Worm (Caenorhabditis elegans): ENCODE measurements around the gene glna-2.

DNA sequence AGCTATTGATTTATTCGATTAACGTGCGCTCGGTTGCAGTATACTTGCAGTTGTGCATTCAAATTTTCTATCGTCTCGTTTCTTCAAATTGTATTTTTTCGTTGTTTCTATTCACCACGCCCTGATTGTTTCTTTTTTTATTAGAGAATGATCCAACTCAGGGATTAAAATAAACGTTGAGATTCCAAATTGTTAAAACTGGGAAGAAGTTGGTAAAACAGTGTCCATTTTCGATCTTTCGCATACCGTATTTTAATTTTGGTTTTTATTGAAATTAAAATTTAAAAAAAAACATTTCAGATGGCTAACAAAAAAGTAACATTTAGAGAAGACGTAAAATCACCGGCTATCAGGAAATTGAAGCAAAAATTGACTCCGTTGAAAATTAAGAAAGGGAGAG is 38.8 kb downstream of the glna-2 start, which contains the start of gene apn-1:
- TF ChIP-seq egl-27 (tag; optimal IDR thresholded peaks at IDR 0.05) (no peak), ceh-82 (tag; optimal IDR thresholded peaks at IDR 0.05) (no peak), lin-39 (tag; optimal IDR thresholded peaks at IDR 0.05) (no peak), ama-1 (optimal IDR thresholded peaks at IDR 0.05) (no peak), ceh-28 (tag; optimal IDR thresholded peaks at IDR 0.05) (no peak), nhr-237 (tag; optimal IDR thresholded peaks at IDR 0.05) (no peak), zag-1 (tag; optimal IDR thresholded peaks at IDR 0.05) (no peak), ztf-11 (tag; optimal IDR thresholded peaks at IDR 0.05) (no peak), lin-15B (tag; optimal IDR thresholded peaks at IDR 0.05) (no peak), nhr-11 (tag; optimal IDR thresholded peaks at IDR 0.05) (no peak), pqm-1 (tag; optimal IDR thresholded peaks at IDR 0.05) (no peak), skn-1 (tag; optimal IDR thresholded peaks at IDR 0.05) (no peak), pha-4 (GFP tag; IDR thresholded peaks at IDR 0.05) (no peak), pha-4 (tag; optimal IDR thresholded peaks at IDR 0.05) (no peak), ceh-44 (GFP tag; IDR thresholded peaks at IDR 0.05) (no peak)

Measured in whole organism, L4 larva.